Worm (Caenorhabditis elegans) whole organism, L4 larva: ENCODE measurements around the gene saeg-2.
A peak's percentile ranks its signal among the peaks of the same experiment; 100 is the strongest.

Experiments used
- F10B5.3 ChIP-seq: sonication (generic microtip); optimal IDR thresholded peaks from 2 replicates; lab custom pipeline; 2016; ENCODE audit warnings: mild to moderate bottlenecking, missing genetic modification characterization, missing compliant biosample characterization
- F37D6.2 ChIP-seq: sonication (generic microtip); optimal IDR thresholded peaks from 2 replicates; lab custom pipeline; 2016; ENCODE audit warnings: mild to moderate bottlenecking, missing genetic modification characterization, missing compliant biosample characterization
- F44E2.7 ChIP-seq: fragments of 200-800 bp; sonication (Bioruptor generic); IDR thresholded peaks from 2 replicates; pipeline ENCODE4 v2.1.2; 2022; ENCODE audit warnings: missing genetic modification characterization, missing compliant biosample characterization
- Y105C5A.15 ChIP-seq: fragments of 200-800 bp; sonication (Bioruptor generic); IDR thresholded peaks from 2 replicates; pipeline ENCODE4 v1.3.6; 2022; ENCODE audit warnings: missing genetic modification characterization, missing compliant biosample characterization
- Y48G9A.11 ChIP-seq: fragments of 200-800 bp; sonication (Bioruptor generic); IDR thresholded peaks from 2 replicates; pipeline ENCODE4 v1.3.6; 2022; ENCODE audit warnings: missing genetic modification reagents, missing genetic modification characterization, missing compliant biosample characterization
- aha-1 ChIP-seq: fragments of 150-350 bp; peaks from one replicate; lab custom pipeline; 2014; ENCODE audit warnings: missing biosample characterization, missing genetic modification characterization
- aly-2 ChIP-seq: sonication (generic microtip); optimal IDR thresholded peaks from 2 replicates; lab custom pipeline; 2018; ENCODE audit warnings: missing biosample characterization, missing genetic modification characterization
- attf-4 ChIP-seq: sonication (generic microtip); optimal IDR thresholded peaks from 3 replicates; lab custom pipeline; 2017; ENCODE audit warnings: missing biosample characterization, missing genetic modification characterization
- ceh-32 ChIP-seq: sonication (generic microtip); optimal IDR thresholded peaks from 2 replicates; lab custom pipeline; 2016; ENCODE audit warnings: mild to moderate bottlenecking, missing genetic modification characterization, missing compliant biosample characterization; ENCODE audit not compliant: poor library complexity
- ceh-44 ChIP-seq: fragments of 200-800 bp; sonication (Bioruptor generic); IDR thresholded peaks from 2 replicates; pipeline ENCODE4 v1.3.6; 2022; ENCODE audit warnings: missing genetic modification reagents, missing genetic modification characterization, missing compliant biosample characterization
- ceh-62 ChIP-seq: sonication (generic microtip); optimal IDR thresholded peaks from 2 replicates; lab custom pipeline; 2017; ENCODE audit warnings: missing biosample characterization, missing genetic modification characterization
- ces-1 ChIP-seq: fragments of 150-350 bp; sonication (generic microtip); optimal IDR thresholded peaks from 4 replicates; lab custom pipeline; 2014; ENCODE audit warnings: missing biosample characterization, missing genetic modification reagents, missing genetic modification characterization
- daf-16 ChIP-seq, 3 experiments: sonication (generic microtip); optimal IDR thresholded peaks; 2 replicates each; lab custom pipeline; 2016 to 2017; ENCODE audit warnings: missing genetic modification characterization in 3 of 3, missing genetic modification reagents in 3 of 3, mild to moderate bottlenecking in 2 of 3, missing compliant biosample characterization in 2 of 3, missing biosample characterization in 1 of 3, moderate library complexity in 1 of 3
- daf-8 ChIP-seq: fragments of 200-800 bp; sonication (Bioruptor generic); IDR thresholded peaks from 2 replicates; pipeline ENCODE4 v1.3.6; 2022; ENCODE audit warnings: missing genetic modification characterization, missing compliant biosample characterization
- dmd-6 ChIP-seq: fragments of 200-800 bp; sonication (Bioruptor generic); IDR thresholded peaks from 2 replicates; pipeline ENCODE4 v1.3.6; 2022; ENCODE audit warnings: missing genetic modification reagents, missing genetic modification characterization, missing compliant biosample characterization
- dmd-8 ChIP-seq: fragments of 200-800 bp; sonication (Bioruptor generic); IDR thresholded peaks from 2 replicates; pipeline ENCODE4 v1.3.6; 2022; ENCODE audit warnings: missing genetic modification characterization, missing compliant biosample characterization
- dmd-9 ChIP-seq: fragments of 200-800 bp; sonication (Bioruptor generic); IDR thresholded peaks from 2 replicates; pipeline ENCODE4 v1.3.6; 2022; ENCODE audit warnings: missing genetic modification reagents, missing genetic modification characterization, missing compliant biosample characterization
- gei-8 ChIP-seq: fragments of 200-800 bp; sonication (Bioruptor generic); optimal IDR thresholded peaks from 2 replicates; lab custom pipeline; 2018; ENCODE audit warnings: mild to moderate bottlenecking, missing genetic modification characterization, missing compliant biosample characterization
- hlh-11 ChIP-seq: fragments of 200-800 bp; sonication (Bioruptor generic); optimal IDR thresholded peaks from 2 replicates; lab custom pipeline; 2018; ENCODE audit warnings: mild to moderate bottlenecking, missing genetic modification characterization, missing compliant biosample characterization
- hlh-30 ChIP-seq: sonication (generic microtip); optimal IDR thresholded peaks from 2 replicates; lab custom pipeline; 2017; ENCODE audit warnings: antibody characterized with exemption, mild to moderate bottlenecking, missing genetic modification characterization, missing compliant biosample characterization; ENCODE audit not compliant: insufficient read depth
- hmg-1.1 ChIP-seq: fragments of 200-800 bp; sonication (Bioruptor generic); IDR thresholded peaks from 2 replicates; pipeline ENCODE4 v1.3.6; 2022; ENCODE audit warnings: missing genetic modification reagents, missing genetic modification characterization, missing compliant biosample characterization
- lim-7 ChIP-seq: fragments of 200-800 bp; sonication (Bioruptor generic); IDR thresholded peaks from 2 replicates; pipeline ENCODE4 v1.3.6; 2022; ENCODE audit warnings: missing genetic modification characterization, missing compliant biosample characterization
- lin-15B ChIP-seq: fragments of 150-350 bp; sonication (generic microtip); optimal IDR thresholded peaks from 3 replicates; lab custom pipeline; 2014; ENCODE audit warnings: missing biosample characterization, missing genetic modification characterization
- lin-29 ChIP-seq: fragments of 200-800 bp; sonication (Bioruptor generic); IDR thresholded peaks from 2 replicates; pipeline ENCODE4 v1.3.6; 2022; ENCODE audit warnings: missing genetic modification reagents, missing genetic modification characterization, missing compliant biosample characterization
- lin-38 ChIP-seq: fragments of 200-800 bp; sonication (Bioruptor generic); IDR thresholded peaks from 2 replicates; pipeline ENCODE4 v1.3.6; 2022; ENCODE audit warnings: missing genetic modification reagents, missing genetic modification characterization, missing compliant biosample characterization
- lsy-2 ChIP-seq, 2 experiments: fragments of 150-350 bp in 1 of 2; sonication (generic microtip) in 1 of 2; optimal IDR thresholded peaks; 2 replicates each; lab custom pipeline; 2014 to 2017; ENCODE audit warnings: missing biosample characterization in 2 of 2, missing genetic modification characterization in 2 of 2
- madf-5 ChIP-seq, 2 experiments: fragments of 200-800 bp; sonication (Bioruptor generic); IDR thresholded peaks; 2 replicates each; pipeline ENCODE4 v1.3.6; 2022; ENCODE audit warnings: missing compliant biosample characterization in 2 of 2, missing genetic modification characterization in 2 of 2
- madf-9 ChIP-seq: fragments of 200-800 bp; sonication (Bioruptor generic); conservative IDR thresholded peaks from 2 replicates; pipeline ENCODE4 v1.3.6; 2022; ENCODE audit warnings: missing genetic modification reagents, missing genetic modification characterization, missing compliant biosample characterization
- mdl-1 ChIP-seq, 2 experiments: fragments of 150-350 bp in 1 of 2; sonication (generic microtip) in 1 of 2; optimal IDR thresholded peaks; 2 replicates each; lab custom pipeline; 2014 to 2017; ENCODE audit warnings: missing biosample characterization in 2 of 2, missing genetic modification characterization in 2 of 2
- mdt-29 ChIP-seq: fragments of 200-800 bp; sonication (Bioruptor generic); IDR thresholded peaks from 2 replicates; pipeline ENCODE4 v1.3.6; 2022; ENCODE audit warnings: missing genetic modification reagents, missing genetic modification characterization, missing compliant biosample characterization
- mxl-2 ChIP-seq: fragments of 200-800 bp; sonication (Bioruptor generic); conservative IDR thresholded peaks from 2 replicates; pipeline ENCODE4 v1.3.6; 2022; ENCODE audit warnings: missing genetic modification reagents, missing genetic modification characterization, missing compliant biosample characterization
- mxl-3 ChIP-seq: fragments of 200-800 bp; sonication (Bioruptor generic); optimal IDR thresholded peaks from 2 replicates; lab custom pipeline; 2018; ENCODE audit warnings: mild to moderate bottlenecking, missing genetic modification characterization, missing compliant biosample characterization
- nhr-10 ChIP-seq: fragments of 150-350 bp; optimal IDR thresholded peaks from 2 replicates; lab custom pipeline; 2014; ENCODE audit warnings: missing biosample characterization, missing genetic modification characterization
- nhr-28 ChIP-seq: fragments of 150-350 bp; optimal IDR thresholded peaks from 2 replicates; lab custom pipeline; 2014; ENCODE audit warnings: missing biosample characterization, missing genetic modification characterization
- nhr-42 ChIP-seq: fragments of 200-800 bp; sonication (Bioruptor generic); IDR thresholded peaks from 2 replicates; pipeline ENCODE4 v1.3.6; 2022; ENCODE audit warnings: missing genetic modification characterization, missing compliant biosample characterization
- nhr-76 ChIP-seq: fragments of 150-350 bp; optimal IDR thresholded peaks from 2 replicates; lab custom pipeline; 2014; ENCODE audit warnings: missing biosample characterization, missing genetic modification characterization
- pha-4 ChIP-seq, 2 experiments: fragments of 150-350 bp in 1 of 2; fragments of 200-800 bp in 1 of 2; sonication (Bioruptor generic) in 1 of 2; IDR thresholded peaks in 1 of 2; optimal IDR thresholded peaks in 1 of 2; 2 replicates each; pipeline versions ENCODE4 v1.3.6 to Lab custom; 2014 to 2022; ENCODE audit warnings: missing genetic modification characterization in 2 of 2, missing genetic modification reagents in 2 of 2, missing biosample characterization in 1 of 2, missing compliant biosample characterization in 1 of 2
- pqm-1 ChIP-seq: sonication (generic microtip); optimal IDR thresholded peaks from 2 replicates; lab custom pipeline; 2017; ENCODE audit warnings: missing biosample characterization, missing genetic modification characterization
- rbr-2 ChIP-seq: sonication (generic microtip); optimal IDR thresholded peaks from 2 replicates; lab custom pipeline; 2016; ENCODE audit warnings: missing genotype, missing genetic modification characterization, missing compliant biosample characterization
- snpc-4 ChIP-seq: fragments of 150-350 bp; optimal IDR thresholded peaks from 2 replicates; lab custom pipeline; 2014; ENCODE audit warnings: missing biosample characterization, missing genetic modification characterization
- spr-1 ChIP-seq: sonication (generic microtip); optimal IDR thresholded peaks from 2 replicates; lab custom pipeline; 2016; ENCODE audit warnings: mild to moderate bottlenecking, missing genetic modification characterization, missing compliant biosample characterization
- unc-39 ChIP-seq: sonication (generic microtip); optimal IDR thresholded peaks from 2 replicates; lab custom pipeline; 2017; ENCODE audit warnings: missing biosample characterization, missing genetic modification characterization
- zag-1 ChIP-seq: fragments of 150-350 bp; optimal IDR thresholded peaks from 2 replicates; lab custom pipeline; 2014; ENCODE audit warnings: missing biosample characterization, missing genetic modification characterization
- zfp-2 ChIP-seq: sonication (generic microtip); optimal IDR thresholded peaks from 2 replicates; lab custom pipeline; 2016; ENCODE audit warnings: mild to moderate bottlenecking, missing genetic modification characterization, missing compliant biosample characterization

The saeg-2 gene

DNA sequence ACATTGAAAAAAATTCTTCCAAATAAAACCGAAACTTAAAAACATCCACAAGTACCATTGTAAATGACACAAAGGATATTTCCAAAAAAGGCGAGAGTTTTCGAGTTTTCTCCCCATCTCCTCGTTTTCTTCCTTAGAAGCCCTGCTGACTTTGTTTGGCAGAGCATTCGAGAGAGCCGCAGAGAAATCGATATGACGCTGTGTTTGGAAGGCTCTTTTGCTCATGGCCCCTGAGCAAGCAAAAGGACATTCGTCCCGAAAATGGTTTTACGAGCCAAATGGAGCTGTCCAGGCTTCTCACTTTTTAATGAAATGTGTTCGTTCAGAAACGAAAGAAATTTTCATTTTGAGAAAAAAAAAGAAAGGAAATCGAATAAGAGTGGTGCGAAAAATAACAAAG, 31.9 kb downstream of the saeg-2 start:
- TF ChIP-seq hlh-30 (tag; lab: Kevin White, UChicago) (peak; percentile 36), aly-2 (tag; lab: Kevin White, UChicago) (no peak), hmg-1.1 (GFP tag; lab: Robert Waterston, UW) (0 out of 2 replicates have a peak, but pooled peaks have one; percentile 16), spr-1 (no peak), gei-8 (GFP tag; lab: Kevin White, UChicago) (no peak), dmd-9 (GFP tag; lab: Robert Waterston, UW) (no peak), lsy-2 (tag; optimal IDR thresholded peaks at IDR 0.05; lab: Kevin White, UChicago) (peak in 1 of 2 experiments; percentile 6), mxl-2 (GFP tag; lab: Robert Waterston, UW) (no peak), dmd-6 (GFP tag; lab: Robert Waterston, UW) (no peak)

DNA sequence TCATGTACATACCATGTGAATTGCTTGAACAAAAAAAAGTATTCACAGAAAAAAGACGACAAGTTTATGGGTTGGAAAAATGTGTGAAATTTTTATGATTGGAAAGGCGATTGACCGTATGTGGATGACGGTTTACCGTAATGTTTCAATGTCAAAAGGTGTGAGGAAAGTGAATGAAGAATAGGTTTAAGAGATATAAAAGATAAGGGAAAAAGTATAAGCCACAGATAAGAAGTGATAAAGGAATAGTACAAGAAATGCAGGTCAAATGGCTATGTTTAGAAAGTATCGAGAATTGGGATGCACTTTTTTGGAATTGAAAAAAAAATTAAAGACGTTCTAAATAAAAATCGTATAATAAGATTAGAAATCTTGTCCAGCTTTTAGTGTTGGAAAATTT, 37.6 kb downstream of the saeg-2 start:
- TF ChIP-seq nhr-28 (peak; percentile 2), Y48G9A.11 (GFP tag; lab: Robert Waterston, UW) (no peak)

DNA sequence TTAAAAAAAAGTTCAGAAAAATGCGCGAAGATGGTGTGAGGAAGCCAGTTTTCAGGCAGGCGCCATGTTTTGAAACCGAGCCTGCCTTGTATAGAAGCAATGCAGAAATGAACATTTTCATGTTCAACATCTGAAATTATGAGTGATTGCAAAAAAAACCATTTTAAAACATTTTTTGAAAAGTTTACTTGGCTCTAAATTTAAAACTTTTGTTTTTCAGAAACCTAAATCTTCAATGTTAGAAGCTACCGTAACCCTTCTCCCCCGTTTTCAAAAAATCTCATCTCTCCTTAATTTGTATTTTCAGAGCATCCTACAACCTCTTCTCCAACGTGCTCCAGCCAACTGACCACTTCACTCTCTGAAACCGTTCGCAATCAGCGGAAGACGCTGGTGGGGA, 41.3 kb downstream of the saeg-2 start, which contains the start of gene fozi-1:
TSS of gene fozi-1 (plus strand) at position 301 of the 400 bp plus-strand sequence.
- no peak for TF ChIP-seq unc-39
- no peak for TF ChIP-seq dmd-8 (GFP tag; lab: Robert Waterston, UW)
- TF ChIP-seq Y48G9A.11 (GFP tag; lab: Robert Waterston, UW) = no peak
- TF ChIP-seq aha-1 (tag; lab: Kevin White, UChicago) = no peak
- TF ChIP-seq ceh-44 (GFP tag; lab: Robert Waterston, UW) = no peak
- TF ChIP-seq F37D6.2 = no peak
- TF ChIP-seq Y105C5A.15 (GFP tag; lab: Robert Waterston, UW) = no peak
- TF ChIP-seq, all 104 proteins: peak for 0

DNA sequence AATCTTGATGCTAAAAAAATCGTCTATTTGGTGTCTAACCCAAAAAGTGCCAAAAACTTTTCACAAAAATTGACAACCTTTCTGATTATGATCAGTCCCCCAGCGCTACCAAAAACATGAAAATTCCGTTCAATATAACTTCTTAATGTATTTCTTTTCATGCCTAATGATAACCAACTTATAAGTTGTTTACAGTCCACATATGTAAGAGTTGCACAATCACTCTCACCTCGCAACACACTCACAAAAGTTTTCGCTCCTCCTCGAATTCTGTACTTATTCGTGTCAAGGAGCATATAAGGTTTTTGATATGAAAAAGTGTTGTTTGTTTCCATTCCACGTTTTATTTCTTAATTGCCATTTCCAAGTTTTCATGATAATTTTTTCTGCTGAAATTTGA, 48.4 kb downstream of the saeg-2 start:
- no peak for TF ChIP-seq lin-29 (GFP tag; lab: Robert Waterston, UW)
- no peak for TF ChIP-seq ceh-62 (tag; lab: Kevin White, UChicago)
- no peak for TF ChIP-seq nhr-42 (GFP tag; lab: Robert Waterston, UW)
- TF ChIP-seq nhr-76 (tag; lab: Kevin White, UChicago) = no peak
- TF ChIP-seq lsy-2 (tag; optimal IDR thresholded peaks at IDR 0.05; lab: Kevin White, UChicago) = no peak
- 0 out of 2 replicates have a peak, but pooled peaks have one; percentile 9 for TF ChIP-seq dmd-6 (GFP tag; lab: Robert Waterston, UW)
- peak; percentile 53 for TF ChIP-seq pqm-1 (tag; lab: Kevin White, UChicago)
- no peak for TF ChIP-seq F44E2.7
- TF ChIP-seq nhr-28 = no peak
- no peak for TF ChIP-seq ces-1
- TF ChIP-seq daf-16 (GFP tag; optimal IDR thresholded peaks at IDR 0.05; lab: Kevin White, UChicago) = no peak
- TF ChIP-seq daf-16 (tag; optimal IDR thresholded peaks at IDR 0.05; lab: Kevin White, UChicago) = peak; percentile 92

DNA sequence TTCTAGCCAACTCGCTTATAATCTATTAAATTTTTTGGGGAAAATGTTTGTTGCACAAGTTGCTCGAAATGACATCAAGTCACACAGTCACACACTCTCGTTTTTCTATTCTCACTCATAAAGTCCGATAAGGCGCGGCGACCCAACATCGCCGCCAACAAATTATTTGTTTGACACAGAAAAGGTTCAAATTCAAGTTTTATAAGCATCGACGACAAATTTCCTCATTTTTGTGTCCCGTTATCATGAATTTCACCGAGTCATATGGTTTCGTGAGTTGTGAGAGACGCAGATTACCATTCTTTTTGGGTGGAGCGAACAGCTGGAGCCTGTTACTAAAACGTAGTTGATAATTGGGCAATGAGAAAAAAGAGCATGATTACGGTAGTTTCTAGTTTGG, 49.7 kb downstream of the saeg-2 start:
- no peak for TF ChIP-seq lin-15B (tag; lab: Kevin White, UChicago)
- TF ChIP-seq dmd-6 (GFP tag; lab: Robert Waterston, UW) = peak; percentile 95
- TF ChIP-seq mxl-3 (GFP tag; lab: Kevin White, UChicago) = peak; percentile 5
- TF ChIP-seq lim-7 (GFP tag; lab: Robert Waterston, UW) = no peak
- no peak for TF ChIP-seq lin-38 (GFP tag; lab: Robert Waterston, UW)
- TF ChIP-seq daf-8 (GFP tag; lab: Robert Waterston, UW) = no peak
- TF ChIP-seq zfp-2 (tag; lab: Kevin White, UChicago) = no peak
- TF ChIP-seq snpc-4 (tag; lab: Kevin White, UChicago) = no peak
- TF ChIP-seq nhr-10 = no peak
- no peak for TF ChIP-seq F10B5.3 (tag; lab: Kevin White, UChicago)
- no peak for TF ChIP-seq ceh-32 (tag; lab: Kevin White, UChicago)
- TF ChIP-seq lsy-2 (tag; optimal IDR thresholded peaks at IDR 0.05; lab: Kevin White, UChicago) = no peak
- TF ChIP-seq madf-5 (GFP tag; IDR thresholded peaks at IDR 0.05; lab: Robert Waterston, UW) = no peak
- TF ChIP-seq attf-4 (tag; lab: Kevin White, UChicago) = no peak
- no peak for TF ChIP-seq mdt-29 (GFP tag; lab: Robert Waterston, UW)
- no peak for TF ChIP-seq rbr-2 (tag; lab: Kevin White, UChicago)
- no peak for TF ChIP-seq madf-9
- peak in 1 of 2 experiments; percentile 7 for TF ChIP-seq mdl-1 (tag; optimal IDR thresholded peaks at IDR 0.05; lab: Kevin White, UChicago)
- no peak for TF ChIP-seq pha-4 (GFP tag; IDR thresholded peaks at IDR 0.05; lab: Robert Waterston, UW)
- no peak for TF ChIP-seq pha-4 (tag; optimal IDR thresholded peaks at IDR 0.05; lab: Kevin White, UChicago)
- TF ChIP-seq zag-1 (tag; lab: Kevin White, UChicago) = no peak
- TF ChIP-seq hlh-11 (tag; lab: Kevin White, UChicago) = peak; percentile 94
- peak; percentile 94 for TF ChIP-seq pqm-1 (tag; lab: Kevin White, UChicago)
- TF ChIP-seq Y105C5A.15 (GFP tag; lab: Robert Waterston, UW) = no peak
